Fruit fly (Drosophila melanogaster) whole organism, wandering third instar larva: ENCODE results near the gene Slu7.

Experiments used
- Abd-B ChIP-seq: fragments of >200 bp; optimal IDR thresholded peaks from 2 replicates; lab custom pipeline; 2017; ENCODE audit warnings: missing biosample characterization, missing genetic modification characterization
- CG32264 ChIP-seq: fragments of 200-800 bp; sonication (Bioruptor generic); optimal IDR thresholded peaks from 2 replicates; lab custom pipeline; 2016; ENCODE audit warnings: missing biosample characterization, missing genetic modification characterization
- CG9705 ChIP-seq: fragments of 200-800 bp; sonication (Bioruptor generic); optimal IDR thresholded peaks from 2 replicates; lab custom pipeline; 2018; ENCODE audit warnings: missing biosample characterization, mild to moderate bottlenecking, missing genetic modification characterization
- CrebA ChIP-seq: fragments of 200-800 bp; sonication (Bioruptor generic); optimal IDR thresholded peaks from 2 replicates; lab custom pipeline; 2016; ENCODE audit warnings: missing biosample characterization, mild to moderate bottlenecking, missing genetic modification characterization, borderline replicate concordance
- Dfd ChIP-seq: fragments of >200 bp; optimal IDR thresholded peaks from 2 replicates; lab custom pipeline; 2017; ENCODE audit warnings: missing biosample characterization, missing genetic modification characterization
- GATAd ChIP-seq: sonication (Bioruptor generic); optimal IDR thresholded peaks from 2 replicates; lab custom pipeline; 2016; ENCODE audit warnings: missing biosample characterization, missing genetic modification characterization
- HLH106 ChIP-seq: fragments of 200-800 bp; optimal IDR thresholded peaks from 3 replicates; lab custom pipeline; 2019; ENCODE audit warnings: missing biosample characterization, mild to moderate bottlenecking, missing genetic modification characterization, moderate library complexity
- Hnf4 ChIP-seq: fragments of 200-800 bp; sonication (Bioruptor generic); optimal IDR thresholded peaks from 2 replicates; lab custom pipeline; 2016; ENCODE audit warnings: missing biosample characterization, mild to moderate bottlenecking, missing genetic modification characterization
- Hr78 ChIP-seq: fragments of >200 bp; optimal IDR thresholded peaks from 2 replicates; lab custom pipeline; 2017; ENCODE audit warnings: missing biosample characterization, missing genetic modification characterization
- Hr83 ChIP-seq: fragments of 200-300 bp; sonication (Bioruptor generic); optimal IDR thresholded peaks from 2 replicates; lab custom pipeline; 2016; ENCODE audit warnings: missing biosample characterization, mild to moderate bottlenecking, missing genetic modification characterization, moderate library complexity; ENCODE audit not compliant: poor library complexity, severe bottlenecking
- Jra ChIP-seq: sonication (Bioruptor generic); optimal IDR thresholded peaks from 2 replicates; lab custom pipeline; 2016; ENCODE audit warnings: missing biosample characterization, missing genetic modification characterization
- Mio ChIP-seq: sonication (Bioruptor generic); optimal IDR thresholded peaks from 2 replicates; lab custom pipeline; 2016; ENCODE audit warnings: missing biosample characterization, missing genetic modification characterization
- Myc ChIP-seq: fragments of >200 bp; optimal IDR thresholded peaks from 2 replicates; lab custom pipeline; 2017
- OdsH ChIP-seq: fragments of 200-800 bp; sonication (Bioruptor generic); optimal IDR thresholded peaks from 2 replicates; lab custom pipeline; 2016; ENCODE audit warnings: missing biosample characterization, mild to moderate bottlenecking, missing genetic modification characterization
- Rel ChIP-seq, 2 experiments: fragments of 200-800 bp; sonication (Bioruptor generic) in 1 of 2; optimal IDR thresholded peaks; 2 replicates in 1 of 2; 3 replicates in 1 of 2; lab custom pipeline; 2016 to 2019; ENCODE audit warnings: mild to moderate bottlenecking in 2 of 2, missing biosample characterization in 2 of 2, missing genetic modification characterization in 2 of 2, moderate library complexity in 1 of 2
- Sp1 ChIP-seq: fragments of 200-800 bp; sonication (Bioruptor generic); optimal IDR thresholded peaks from 3 replicates; lab custom pipeline; 2019; ENCODE audit warnings: missing biosample characterization, mild to moderate bottlenecking, missing genetic modification characterization, moderate library complexity
- Vsx2 ChIP-seq: fragments of 200-300, 225-300 bp; sonication (Bioruptor generic); optimal IDR thresholded peaks from 2 replicates; lab custom pipeline; 2018; ENCODE audit warnings: missing biosample characterization, missing genetic modification characterization; ENCODE audit not compliant: partially characterized antibody
- brk ChIP-seq: fragments of 200-800 bp; sonication (Bioruptor generic); optimal IDR thresholded peaks from 2 replicates; lab custom pipeline; 2016; ENCODE audit warnings: missing biosample characterization, mild to moderate bottlenecking, missing genetic modification characterization
- dl ChIP-seq, 2 experiments: fragments of 175-275, 200-275 bp in 1 of 2; fragments of 200-275 bp in 1 of 2; sonication (Bioruptor generic); optimal IDR thresholded peaks; lab custom pipeline; 2018; ENCODE audit warnings: mild to moderate bottlenecking in 2 of 2, missing biosample characterization in 2 of 2, missing genetic modification characterization in 2 of 2, moderate library complexity in 2 of 2; ENCODE audit not compliant: partially characterized antibody in 2 of 2, insufficient read depth in 1 of 2
- dsf ChIP-seq: sonication (Bioruptor generic); optimal IDR thresholded peaks from 2 replicates; lab custom pipeline; 2016; ENCODE audit warnings: missing biosample characterization, missing genetic modification characterization, borderline replicate concordance
- foxo ChIP-seq, 2 experiments: fragments of 200-800 bp; sonication (Bioruptor generic); optimal IDR thresholded peaks; 2 replicates in 1 of 2; 3 replicates in 1 of 2; lab custom pipeline; 2016 to 2017; ENCODE audit warnings: missing biosample characterization in 2 of 2, missing genetic modification characterization in 2 of 2
- fru ChIP-seq: fragments of 200-800 bp; sonication (Bioruptor generic); optimal IDR thresholded peaks from 3 replicates; lab custom pipeline; 2016; ENCODE audit warnings: missing biosample characterization, mild to moderate bottlenecking, missing genetic modification characterization
- jim ChIP-seq: fragments of 175-275, 200-325 bp; sonication (Bioruptor generic); optimal IDR thresholded peaks from 2 replicates; lab custom pipeline; 2016; ENCODE audit warnings: missing biosample characterization, mild to moderate bottlenecking, missing genetic modification characterization
- lola ChIP-seq: fragments of >200 bp; optimal IDR thresholded peaks from 2 replicates; lab custom pipeline; 2017; ENCODE audit warnings: missing biosample characterization, missing genetic modification characterization
- rgr ChIP-seq: fragments of 200-800 bp; sonication (Bioruptor generic); optimal IDR thresholded peaks from 3 replicates; lab custom pipeline; 2016; ENCODE audit warnings: missing biosample characterization, mild to moderate bottlenecking, missing genetic modification characterization
- sage ChIP-seq: fragments of 200-800 bp; sonication (Bioruptor generic); optimal IDR thresholded peaks from 2 replicates; lab custom pipeline; 2016; ENCODE audit warnings: missing biosample characterization, mild to moderate bottlenecking, missing genetic modification characterization
- sv ChIP-seq: fragments of 200-800 bp; sonication (Bioruptor generic); optimal IDR thresholded peaks from 3 replicates; lab custom pipeline; 2016; ENCODE audit warnings: missing biosample characterization, missing genetic modification characterization
- tai ChIP-seq: sonication (Bioruptor generic); optimal IDR thresholded peaks from 2 replicates; lab custom pipeline; 2016; ENCODE audit warnings: missing biosample characterization, missing genetic modification characterization
- usp ChIP-seq: fragments of >200 bp; optimal IDR thresholded peaks from 2 replicates; lab custom pipeline; 2017; ENCODE audit warnings: missing biosample characterization, missing genetic modification characterization
- woc ChIP-seq: sonication (Bioruptor generic); optimal IDR thresholded peaks from 2 replicates; lab custom pipeline; 2016; ENCODE audit warnings: missing biosample characterization, mild to moderate bottlenecking, missing genetic modification characterization

Gene Slu7

dm6 chr3R:29000001-29000400 is 38.9 kb downstream of the Slu7 start:
- TF ChIP-seq woc (GFP tag; lab: Kevin White, UChicago) (no peak), sv (no peak), lola (no peak), sage (GFP tag; lab: Kevin White, UChicago) (no peak), Abd-B (no peak), CrebA (GFP tag; lab: Kevin White, UChicago) (no peak), Hr78 (GFP tag; lab: Kevin White, UChicago) (no peak), CG32264 (no peak), rgr (GFP tag; lab: Kevin White, UChicago) (no peak), Dfd (no peak), Myc (lab: Kevin White, UChicago) (no peak), fru (GFP tag; lab: Kevin White, UChicago) (no peak), dl (GFP tag; optimal IDR thresholded peaks at IDR 0.05; lab: Kevin White, UChicago; ENCODE audit: insufficient read depth in 1 of 2, partially characterized antibody in 2 of 2) (no peak), HLH106 (tag; lab: Kevin White, UChicago) (no peak), Hnf4 (GFP tag; lab: Kevin White, UChicago) (no peak), jim (GFP tag; lab: Kevin White, UChicago) (no peak)

dm6 chr3R:28998999-28999398 is 39.9 kb downstream of the Slu7 start:
- TF ChIP-seq HLH106 (tag; lab: Kevin White, UChicago) (peak; percentile 29), Dfd (no peak), fru (GFP tag; lab: Kevin White, UChicago) (peak; percentile 9), foxo (GFP tag; optimal IDR thresholded peaks at IDR 0.05; lab: Kevin White, UChicago) (peak in 1 of 2 experiments; percentile 11), rgr (GFP tag; lab: Kevin White, UChicago) (no peak), Abd-B (no peak), usp (GFP tag; lab: Kevin White, UChicago) (no peak), tai (no peak), CG9705 (no peak), dsf (GFP tag; lab: Kevin White, UChicago) (no peak)

dm6 chr3R:28990695-28991094 is 48.2 kb downstream of the Slu7 start:
- TF ChIP-seq Vsx2, result peak; percentile 20
- TF ChIP-seq Abd-B, result no peak
- no peak for TF ChIP-seq rgr (GFP tag; lab: Kevin White, UChicago)
- TF ChIP-seq brk (GFP tag; lab: Kevin White, UChicago), result no peak
- TF ChIP-seq Mio (GFP tag; lab: Kevin White, UChicago), result no peak
- no peak for TF ChIP-seq sage (GFP tag; lab: Kevin White, UChicago)
- TF ChIP-seq GATAd (GFP tag; lab: Kevin White, UChicago), result no peak
- no peak for TF ChIP-seq tai
- TF ChIP-seq, all 38 proteins: peak for 1

- no peak for TF ChIP-seq OdsH
- TF ChIP-seq Myc (lab: Kevin White, UChicago), result no peak
- no peak for TF ChIP-seq Abd-B
- TF ChIP-seq Hr83 (GFP tag; lab: Kevin White, UChicago), result no peak
- TF ChIP-seq dl (GFP tag; optimal IDR thresholded peaks at IDR 0.05; lab: Kevin White, UChicago; ENCODE audit: insufficient read depth in 1 of 2, partially characterized antibody in 2 of 2), result no peak
- TF ChIP-seq lola, result no peak
- no peak for TF ChIP-seq Jra (GFP tag; lab: Kevin White, UChicago)
- TF ChIP-seq Dfd, result peak; percentile 60
Measured at dm6 chr3R:28989388-28989787, 49.5 kb downstream of the Slu7 start.

dm6 chr3R:28987596-28988378 is 51.1 kb downstream of the Slu7 start:
- TF ChIP-seq Sp1 (GFP tag; lab: Kevin White, UChicago), result peak; percentile 2
- peak; percentile 65 for TF ChIP-seq Dfd
- TF ChIP-seq HLH106 (tag; lab: Kevin White, UChicago), result peak; percentile 5
- no peak for TF ChIP-seq Rel (GFP tag; optimal IDR thresholded peaks at IDR 0.05; lab: Kevin White, UChicago)
- no peak for TF ChIP-seq Rel (tag; optimal IDR thresholded peaks at IDR 0.05; lab: Kevin White, UChicago)
- TF ChIP-seq, all 38 proteins: peak for 3
